Fruit fly (Drosophila melanogaster): ENCODE data around the gene ZAP3.
A peak's percentile ranks its signal among the peaks of the same experiment; 100 is the strongest.

The ZAP3 gene

DNA sequence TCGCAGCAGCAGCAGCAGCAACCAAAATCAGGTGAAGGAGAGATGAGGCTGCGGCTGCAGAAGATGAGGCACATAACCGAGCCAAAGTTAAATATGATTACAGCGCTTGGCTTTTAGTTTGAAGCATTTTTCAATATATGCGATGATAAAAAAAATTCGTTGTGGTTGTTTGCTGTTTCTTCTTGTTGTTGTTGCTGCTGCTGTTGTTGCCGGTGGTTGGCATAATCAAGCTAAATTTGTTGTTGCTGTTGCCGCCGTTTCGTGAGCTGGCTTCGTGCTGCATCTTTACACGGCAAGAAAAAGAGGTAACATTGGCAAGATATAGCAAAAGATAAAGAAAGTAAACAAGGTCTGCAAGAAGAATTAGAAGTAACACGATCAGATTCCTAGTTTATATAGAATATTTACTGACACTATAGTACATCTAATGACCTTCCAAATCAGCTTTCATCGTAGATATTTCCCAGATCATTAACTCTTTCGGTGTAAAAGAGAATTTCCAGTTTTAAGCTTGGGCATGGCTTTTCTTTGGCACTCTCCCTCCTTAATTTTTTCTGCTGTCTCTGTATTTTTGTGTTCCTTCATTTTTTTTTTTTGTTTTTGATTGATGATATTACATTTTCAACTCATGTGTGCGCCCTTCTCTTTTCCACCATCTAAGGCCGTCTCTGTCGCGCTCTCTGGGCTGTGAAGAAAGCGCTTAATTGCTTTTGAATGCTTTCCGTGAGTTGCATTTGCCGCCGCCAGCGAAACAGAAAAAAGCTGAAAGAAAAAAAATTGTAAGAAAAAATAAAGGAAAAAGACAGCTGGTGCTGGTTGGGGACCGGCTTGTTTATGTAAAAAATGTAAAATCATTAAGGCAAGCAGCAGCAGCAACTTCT, 31.9 kb upstream of the ZAP3 start (continued):
- TF ChIP-seq CG11762 (GFP tag; optimal IDR thresholded peaks at IDR 0.05; ENCODE audit: insufficient read depth) (peak; percentile 66), topi (GFP tag; optimal IDR thresholded peaks at IDR 0.05) (peak; percentile 89), salr (GFP tag; optimal IDR thresholded peaks at IDR 0.05) (peak; percentile 30 to 62), svp (GFP tag) (peak; percentile 95), CG8119 (GFP tag; IDR thresholded peaks at IDR 0.05) (peak; percentile 78), CG11294 (GFP tag; IDR thresholded peaks at IDR 0.05) (0 out of 2 replicates have a peak, but pooled peaks have one; percentile 33), fd85E (GFP tag; optimal IDR thresholded peaks at IDR 0.05) (no peak), spab (GFP tag; optimal IDR thresholded peaks at IDR 0.05) (peak; percentile 22), CG31627 (GFP tag; optimal IDR thresholded peaks at IDR 0.05) (peak; percentile 85), Ets96B (tag; optimal IDR thresholded peaks at IDR 0.05) (peak; percentile 45)

DNA sequence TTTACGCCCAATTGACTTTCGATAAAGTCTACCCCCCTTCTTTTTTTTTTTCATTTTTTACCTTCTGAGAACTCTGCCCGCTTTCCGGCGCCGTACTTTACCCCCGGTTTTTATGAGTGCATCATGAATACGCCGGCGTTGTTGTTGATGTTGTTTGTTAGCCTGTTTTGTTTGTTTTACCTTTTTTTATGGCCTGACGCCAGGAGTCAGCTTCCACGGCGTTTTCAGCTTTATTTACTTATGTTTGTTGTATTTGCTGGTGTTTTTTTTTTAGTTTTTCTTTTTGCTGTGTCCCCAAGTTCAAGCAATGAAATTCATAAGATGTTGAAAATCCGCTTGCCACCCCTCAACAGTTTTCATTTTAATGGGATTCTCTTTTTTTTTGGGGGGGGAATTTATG, 28.6 kb upstream of the ZAP3 start:
- TF ChIP-seq Eip78C (GFP tag) (peak; percentile 79), Sox15 (GFP tag; optimal IDR thresholded peaks at IDR 0.05) (no peak), CG11294 (GFP tag; IDR thresholded peaks at IDR 0.05) (no peak), Gug (GFP tag; IDR thresholded peaks at IDR 0.05) (no peak), CG8119 (GFP tag; IDR thresholded peaks at IDR 0.05) (0 out of 3 replicates have a peak, but pooled peaks have one; percentile 26), ss (GFP tag; optimal IDR thresholded peaks at IDR 0.05) (peak in 1 of 2 experiments; percentile 22), fkh (GFP tag; optimal IDR thresholded peaks at IDR 0.05) (peak; percentile 66), CG31627 (GFP tag; optimal IDR thresholded peaks at IDR 0.05) (no peak), Hr39 (GFP tag; optimal IDR thresholded peaks at IDR 0.05) (no peak), CG32006 (GFP tag; optimal IDR thresholded peaks at IDR 0.05) (peak; percentile 2), CG3919 (GFP tag; optimal IDR thresholded peaks at IDR 0.05) (peak; percentile 2), CG6163 (GFP tag; IDR thresholded peaks at IDR 0.05) (peak; percentile 35; the same call in 2 of the 3 replicates), CG16779 (tag; optimal IDR thresholded peaks at IDR 0.05) (no peak)

DNA sequence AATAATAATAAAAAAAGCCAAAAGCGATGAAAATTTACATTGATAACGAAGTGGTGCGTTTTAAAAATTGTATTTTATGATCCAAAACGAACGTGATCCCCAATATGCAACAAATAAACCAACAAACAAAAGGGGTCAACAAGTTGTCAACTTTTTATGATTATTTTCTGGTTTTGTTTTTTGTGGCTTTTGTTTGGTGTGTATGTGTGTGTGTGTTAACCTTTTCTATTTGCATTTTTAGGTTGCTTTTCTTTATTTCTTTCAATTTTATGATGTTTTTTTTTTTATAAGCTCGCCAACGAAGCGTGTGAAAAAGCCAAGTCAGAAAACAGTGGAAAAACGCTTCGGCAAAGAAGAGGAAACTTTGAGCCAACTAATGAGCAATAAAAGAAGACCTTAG, 26.0 kb upstream of the ZAP3 start:
- TF ChIP-seq achi (GFP tag; optimal IDR thresholded peaks at IDR 0.05): no peak
- peak; percentile 19 for TF ChIP-seq Eip78C (GFP tag)

DNA sequence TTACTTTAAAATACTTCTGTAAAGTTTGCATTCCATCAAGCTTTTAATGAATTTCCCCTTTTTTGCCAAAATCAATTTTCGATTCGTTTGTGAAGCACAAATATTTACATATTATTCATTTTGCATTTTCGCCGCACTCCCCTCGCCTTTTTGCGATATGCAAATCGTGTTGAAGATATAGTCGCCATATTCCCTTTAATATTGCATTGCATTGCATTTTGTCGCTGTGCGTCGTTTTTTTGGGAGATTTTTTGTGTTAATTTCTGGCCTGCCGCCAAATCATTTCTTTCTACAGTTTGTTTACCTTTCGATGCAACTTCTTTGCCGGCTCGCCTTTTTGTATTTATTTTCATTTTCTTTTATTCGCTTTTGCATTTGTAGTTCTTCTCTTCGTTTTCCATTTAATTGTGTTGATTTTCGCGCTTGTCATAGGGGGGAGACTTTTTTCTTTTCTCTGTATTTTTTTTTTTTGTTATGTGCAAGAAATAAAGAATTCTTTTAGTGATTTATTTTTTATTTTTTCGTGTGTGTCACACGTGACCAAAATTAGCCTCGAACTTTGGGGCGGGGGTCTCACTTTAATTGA, 24.4 kb upstream of the ZAP3 start:
- TF ChIP-seq esn (GFP tag; optimal IDR thresholded peaks at IDR 0.05): no peak
- no peak for TF ChIP-seq fd59A (GFP tag; optimal IDR thresholded peaks at IDR 0.05)
- peak; percentile 60 for TF ChIP-seq CG15336 (GFP tag; IDR thresholded peaks at IDR 0.05)
- peak; percentile 67; the same call in 2 of the 3 replicates for TF ChIP-seq CG6163 (GFP tag; IDR thresholded peaks at IDR 0.05)
- TF ChIP-seq CG16779 (tag; optimal IDR thresholded peaks at IDR 0.05): no peak
- no peak for TF ChIP-seq spab (GFP tag; optimal IDR thresholded peaks at IDR 0.05)
- no peak for TF ChIP-seq pdm3 (GFP tag; optimal IDR thresholded peaks at IDR 0.05)
- no peak for TF ChIP-seq CG11294 (GFP tag; IDR thresholded peaks at IDR 0.05)
- peak; percentile 88 for TF ChIP-seq eg (GFP tag; IDR thresholded peaks at IDR 0.05)
- no peak for TF ChIP-seq Ets96B (tag; optimal IDR thresholded peaks at IDR 0.05)
- TF ChIP-seq Blimp-1 (GFP tag; optimal IDR thresholded peaks at IDR 0.05): no peak
- TF ChIP-seq CG6276 (GFP tag; optimal IDR thresholded peaks at IDR 0.05): peak; percentile 71
- no peak for TF ChIP-seq CG6792 (GFP tag; optimal IDR thresholded peaks at IDR 0.05)
- TF ChIP-seq Gug (GFP tag; IDR thresholded peaks at IDR 0.05): peak; percentile 44
- no peak for TF ChIP-seq Eip75B (GFP tag; optimal IDR thresholded peaks at IDR 0.05)
- TF ChIP-seq svp (GFP tag): no peak
- TF ChIP-seq CG6854 (GFP tag; optimal IDR thresholded peaks at IDR 0.05): no peak
- no peak for TF ChIP-seq Lpt (GFP tag; optimal IDR thresholded peaks at IDR 0.05)
- TF ChIP-seq Eip78C (GFP tag): peak; percentile 53
- TF ChIP-seq cyc (GFP tag; optimal IDR thresholded peaks at IDR 0.05): no peak
- peak; percentile 1 for TF ChIP-seq CG32006 (GFP tag; optimal IDR thresholded peaks at IDR 0.05)
- no peak for TF ChIP-seq CG11902 (GFP tag; optimal IDR thresholded peaks at IDR 0.05)
- TF ChIP-seq Smox (GFP tag; optimal IDR thresholded peaks at IDR 0.05): no peak
- no peak for TF ChIP-seq acj6 (GFP tag; optimal IDR thresholded peaks at IDR 0.05)
- peak in 1 of 2 experiments; percentile 43 for TF ChIP-seq salr (GFP tag; optimal IDR thresholded peaks at IDR 0.05)
- peak; percentile 8 for TF ChIP-seq net (GFP tag; optimal IDR thresholded peaks at IDR 0.05)
- peak; percentile 67 for TF ChIP-seq CG8119 (GFP tag; IDR thresholded peaks at IDR 0.05)
- no peak for TF ChIP-seq Hr38 (GFP tag; optimal IDR thresholded peaks at IDR 0.05)

Data from whole organism, prepupa.